Worm (Caenorhabditis elegans) whole organism, L1 larva: Measurements from ENCODE around the gene sdz-27.

Experiments used
- C34B4.2 ChIP-seq: sonication (generic microtip); optimal IDR thresholded peaks from 2 replicates; lab custom pipeline; 2017; ENCODE audit warnings: mild to moderate bottlenecking, missing genetic modification characterization, missing compliant biosample characterization
- F16B12.6 ChIP-seq: fragments of 150-350 bp; optimal IDR thresholded peaks from 2 replicates; lab custom pipeline; 2014; ENCODE audit warnings: missing biosample characterization, missing genetic modification characterization
- alr-1 ChIP-seq: fragments of 200-800 bp; sonication (Bioruptor generic); optimal IDR thresholded peaks from 2 replicates; lab custom pipeline; 2018; ENCODE audit warnings: borderline replicate concordance, mild to moderate bottlenecking, missing genetic modification characterization, missing compliant biosample characterization
- ama-1 ChIP-seq: fragments of 150-350 bp; optimal IDR thresholded peaks from 2 replicates; lab custom pipeline; 2014
- blmp-1 ChIP-seq: fragments of 150-350 bp; optimal IDR thresholded peaks from 2 replicates; lab custom pipeline; 2014; ENCODE audit warnings: missing biosample characterization, missing genetic modification characterization
- ceh-63 ChIP-seq: fragments of 200-800 bp; sonication (Bioruptor generic); optimal IDR thresholded peaks from 2 replicates; lab custom pipeline; 2018; ENCODE audit warnings: mild to moderate bottlenecking, missing genetic modification characterization, missing compliant biosample characterization
- ceh-8 ChIP-seq: fragments of 200-800 bp; sonication (Bioruptor generic); optimal IDR thresholded peaks from 2 replicates; lab custom pipeline; 2018; ENCODE audit warnings: mild to moderate bottlenecking, missing genetic modification characterization, moderate library complexity, missing compliant biosample characterization
- ceh-82 ChIP-seq, 3 experiments: fragments of 150-350 bp in 1 of 3; sonication (generic microtip) in 2 of 3; optimal IDR thresholded peaks; 2 replicates each; lab custom pipeline; 2014 to 2017; ENCODE audit warnings: missing biosample characterization in 3 of 3, missing genetic modification characterization in 3 of 3
- ceh-88 ChIP-seq: fragments of 200-800 bp; sonication (Bioruptor generic); IDR thresholded peaks from 2 replicates; pipeline ENCODE4 v1.3.6; 2022; ENCODE audit warnings: missing genetic modification characterization, missing compliant biosample characterization
- ceh-90 ChIP-seq: sonication (generic microtip); optimal IDR thresholded peaks from 2 replicates; lab custom pipeline; 2016; ENCODE audit warnings: missing genetic modification characterization, missing compliant biosample characterization
- dpl-1 ChIP-seq, 3 experiments: fragments of 150-350 bp in 2 of 3; sonication (generic microtip) in 1 of 3; optimal IDR thresholded peaks; 2 replicates each; lab custom pipeline; 2014 to 2017; ENCODE audit warnings: missing biosample characterization in 3 of 3, missing genetic modification characterization in 3 of 3, missing genetic modification reagents in 3 of 3
- dsc-1 ChIP-seq: sonication (generic microtip); optimal IDR thresholded peaks from 2 replicates; lab custom pipeline; 2016; ENCODE audit warnings: mild to moderate bottlenecking, missing genetic modification characterization, missing compliant biosample characterization
- efl-1 ChIP-seq, 4 experiments: fragments of 150-350 bp; optimal IDR thresholded peaks in 3 of 4; peaks in 1 of 4; 1 replicate in 1 of 4; 2 replicates in 3 of 4; lab custom pipeline; 2014; ENCODE audit warnings: missing biosample characterization in 2 of 4, missing genetic modification characterization in 2 of 4, missing genetic modification reagents in 2 of 4
- efl-3 ChIP-seq: fragments of 200-800 bp; sonication (Bioruptor generic); optimal IDR thresholded peaks from 2 replicates; lab custom pipeline; 2018; ENCODE audit warnings: mild to moderate bottlenecking, missing genetic modification characterization, missing compliant biosample characterization
- egl-13 ChIP-seq: sonication (generic microtip); optimal IDR thresholded peaks from 2 replicates; lab custom pipeline; 2016; ENCODE audit warnings: missing genotype, missing genetic modification reagents, missing genetic modification characterization, missing compliant biosample characterization
- elt-3 ChIP-seq, 6 experiments: fragments of 150-350 bp in 1 of 6; sonication (generic microtip); optimal IDR thresholded peaks; 2 replicates each; lab custom pipeline; 2017 to 2018; ENCODE audit warnings: missing biosample characterization in 6 of 6, missing genetic modification characterization in 6 of 6, inconsistent platforms in 1 of 6
- fkh-4 ChIP-seq: sonication (generic microtip); optimal IDR thresholded peaks from 2 replicates; lab custom pipeline; 2016; ENCODE audit warnings: missing compliant biosample characterization, missing genetic modification characterization, borderline replicate concordance
- fos-1 ChIP-seq: fragments of 150-350 bp; optimal IDR thresholded peaks from 2 replicates; lab custom pipeline; 2014; ENCODE audit warnings: missing biosample characterization, missing genetic modification characterization
- grh-1 ChIP-seq: fragments of 200-800 bp; sonication (Bioruptor generic); IDR thresholded peaks from 2 replicates; pipeline ENCODE4 v1.3.6; 2022; ENCODE audit warnings: missing genetic modification reagents, missing genetic modification characterization, missing compliant biosample characterization
- hpl-2 ChIP-seq: fragments of 150-350 bp; optimal IDR thresholded peaks from 2 replicates; lab custom pipeline; 2014; ENCODE audit warnings: missing biosample characterization, missing genetic modification reagents, missing genetic modification characterization
- isw-1 ChIP-seq: fragments of 200-800 bp; sonication (Bioruptor generic); IDR thresholded peaks from 2 replicates; pipeline ENCODE4 v1.3.6; 2022; ENCODE audit warnings: missing genetic modification characterization, missing compliant biosample characterization
- lin-13 ChIP-seq: fragments of 150-350 bp; optimal IDR thresholded peaks from 2 replicates; lab custom pipeline; 2014; ENCODE audit warnings: missing biosample characterization, missing genetic modification reagents, missing genetic modification characterization
- lin-15B ChIP-seq: fragments of 150-350 bp; sonication (generic microtip); optimal IDR thresholded peaks from 3 replicates; lab custom pipeline; 2014; ENCODE audit warnings: missing biosample characterization, missing genetic modification characterization
- lin-35 ChIP-seq, 2 experiments: fragments of 150-350 bp; optimal IDR thresholded peaks; 2 replicates each; lab custom pipeline; 2014; ENCODE audit warnings: missing biosample characterization in 2 of 2, missing genetic modification characterization in 2 of 2, missing genetic modification reagents in 2 of 2
- lin-39 ChIP-seq: fragments of 150-350 bp; optimal IDR thresholded peaks from 2 replicates; lab custom pipeline; 2014; ENCODE audit warnings: missing biosample characterization, missing genetic modification reagents, missing genetic modification characterization
- lsy-2 ChIP-seq, 2 experiments: fragments of 150-350 bp; optimal IDR thresholded peaks; 2 replicates each; lab custom pipeline; 2014; ENCODE audit warnings: missing biosample characterization in 2 of 2, missing genetic modification characterization in 2 of 2
- mdl-1 ChIP-seq, 2 experiments: fragments of 150-350 bp; optimal IDR thresholded peaks; 2 replicates each; lab custom pipeline; 2014 to 2017; ENCODE audit warnings: missing biosample characterization in 2 of 2, missing genetic modification characterization in 2 of 2, inconsistent platforms in 1 of 2
- mef-2 ChIP-seq: fragments of 150-350 bp; optimal IDR thresholded peaks from 2 replicates; lab custom pipeline; 2014; ENCODE audit warnings: missing biosample characterization, missing genetic modification characterization
- mep-1 ChIP-seq: fragments of 150-350 bp; optimal IDR thresholded peaks from 2 replicates; lab custom pipeline; 2014; ENCODE audit warnings: missing biosample characterization, missing genetic modification characterization
- nhr-11 ChIP-seq: fragments of 150-350 bp; optimal IDR thresholded peaks from 2 replicates; lab custom pipeline; 2014; ENCODE audit warnings: missing biosample characterization, missing genetic modification characterization
- nhr-12 ChIP-seq: sonication (generic microtip); optimal IDR thresholded peaks from 2 replicates; lab custom pipeline; 2017; ENCODE audit warnings: missing biosample characterization, missing genetic modification characterization
- nhr-19 ChIP-seq: fragments of 200-800 bp; sonication (Bioruptor generic); conservative IDR thresholded peaks from 2 replicates; pipeline ENCODE4 v1.3.6; 2022; ENCODE audit warnings: missing genetic modification characterization, missing compliant biosample characterization
- nhr-237 ChIP-seq: fragments of 150-350 bp; optimal IDR thresholded peaks from 2 replicates; lab custom pipeline; 2014; ENCODE audit warnings: missing biosample characterization, missing genetic modification characterization
- nhr-47 ChIP-seq: sonication (generic microtip); optimal IDR thresholded peaks from 2 replicates; lab custom pipeline; 2016; ENCODE audit warnings: mild to moderate bottlenecking, missing genetic modification characterization, moderate library complexity, missing compliant biosample characterization
- nhr-71 ChIP-seq: sonication (generic microtip); optimal IDR thresholded peaks from 2 replicates; lab custom pipeline; 2016; ENCODE audit warnings: mild to moderate bottlenecking, missing genetic modification characterization, moderate library complexity, missing compliant biosample characterization
- nhr-77 ChIP-seq: fragments of 150-350 bp; optimal IDR thresholded peaks from 2 replicates; lab custom pipeline; 2014; ENCODE audit warnings: missing biosample characterization, missing genetic modification characterization
- nhr-84 ChIP-seq: sonication (generic microtip); optimal IDR thresholded peaks from 2 replicates; lab custom pipeline; 2017; ENCODE audit warnings: missing biosample characterization, missing genetic modification characterization
- nhr-85 ChIP-seq: sonication (generic microtip); peaks from one replicate; lab custom pipeline; 2016; ENCODE audit warnings: missing genetic modification characterization, inconsistent platforms, missing compliant biosample characterization
- nhr-90 ChIP-seq: sonication (generic microtip); optimal IDR thresholded peaks from 2 replicates; lab custom pipeline; 2016; ENCODE audit warnings: mild to moderate bottlenecking, missing genetic modification characterization, missing compliant biosample characterization; ENCODE audit not compliant: poor library complexity
- rnt-1 ChIP-seq: sonication (generic microtip); optimal IDR thresholded peaks from 2 replicates; lab custom pipeline; 2016; ENCODE audit warnings: mild to moderate bottlenecking, missing genetic modification characterization, moderate library complexity, missing compliant biosample characterization
- skn-1 ChIP-seq: fragments of 150-350 bp; optimal IDR thresholded peaks from 2 replicates; lab custom pipeline; 2014; ENCODE audit warnings: missing biosample characterization, missing genetic modification characterization
- snu-23 ChIP-seq: sonication (generic microtip); optimal IDR thresholded peaks from 2 replicates; lab custom pipeline; 2016; ENCODE audit warnings: missing genetic modification characterization, missing compliant biosample characterization
- swsn-7 ChIP-seq: sonication (generic microtip); optimal IDR thresholded peaks from 2 replicates; lab custom pipeline; 2016; ENCODE audit warnings: missing genetic modification characterization, missing compliant biosample characterization
- unc-130 ChIP-seq: fragments of 150-350 bp; optimal IDR thresholded peaks from 2 replicates; lab custom pipeline; 2017; ENCODE audit warnings: missing biosample characterization, missing genetic modification characterization, inconsistent platforms
- unc-30 ChIP-seq: sonication (generic microtip); optimal IDR thresholded peaks from 2 replicates; lab custom pipeline; 2017; ENCODE audit warnings: missing biosample characterization, missing genetic modification characterization
- unc-62 ChIP-seq: fragments of 150-350 bp; optimal IDR thresholded peaks from 2 replicates; lab custom pipeline; 2014; ENCODE audit warnings: missing biosample characterization, missing genetic modification reagents, missing genetic modification characterization
- unc-86 ChIP-seq: sonication (generic microtip); optimal IDR thresholded peaks from 2 replicates; lab custom pipeline; 2016; ENCODE audit warnings: missing genetic modification characterization, missing compliant biosample characterization
- vab-15 ChIP-seq: sonication (generic microtip); optimal IDR thresholded peaks from 2 replicates; lab custom pipeline; 2017; ENCODE audit warnings: missing genotype, mild to moderate bottlenecking, missing genetic modification characterization, missing compliant biosample characterization
- zip-4 ChIP-seq: fragments of 200-800 bp; sonication (Bioruptor generic); optimal IDR thresholded peaks from 2 replicates; lab custom pipeline; 2018; ENCODE audit warnings: mild to moderate bottlenecking, missing genetic modification characterization, moderate library complexity, missing compliant biosample characterization
- ztf-11 ChIP-seq, 2 experiments: sonication (generic microtip); optimal IDR thresholded peaks; 2 replicates each; lab custom pipeline; 2016 to 2017; ENCODE audit warnings: missing genetic modification characterization in 2 of 2, missing biosample characterization in 1 of 2, missing compliant biosample characterization in 1 of 2
- ztf-4 ChIP-seq: fragments of 150-350 bp; optimal IDR thresholded peaks from 2 replicates; lab custom pipeline; 2014; ENCODE audit warnings: missing biosample characterization, missing genetic modification characterization

The sdz-27 gene

DNA sequence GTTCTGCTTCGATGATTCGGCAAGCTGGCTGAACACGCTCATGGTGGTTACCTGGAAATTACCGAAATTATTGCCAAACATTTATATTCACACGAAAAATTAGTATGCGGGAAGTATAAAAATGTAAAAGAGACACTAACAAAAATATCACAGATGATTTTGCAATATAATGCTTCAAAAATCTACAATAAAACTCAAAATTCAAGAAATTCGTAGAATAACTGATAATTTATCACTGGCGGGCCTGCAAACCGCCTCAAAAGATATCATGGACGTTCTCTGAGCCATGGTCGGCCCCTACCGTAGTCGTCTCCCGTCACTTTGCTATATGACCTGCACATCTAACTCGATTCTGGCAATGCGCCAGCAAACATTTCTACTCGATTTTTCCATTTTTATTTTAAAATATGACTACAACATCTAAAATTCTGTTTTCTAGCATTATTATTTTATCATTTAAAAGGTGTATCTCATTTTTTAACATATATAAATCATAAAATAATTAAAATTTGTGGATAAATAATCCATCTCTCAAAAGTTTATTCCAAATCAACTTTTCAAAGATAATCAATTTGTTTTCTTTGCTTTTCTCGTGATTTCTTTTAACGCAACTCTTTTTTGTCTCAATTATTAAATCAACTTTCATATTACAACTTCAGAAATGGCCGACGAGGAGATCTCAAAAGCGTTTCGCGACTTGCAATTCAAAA lies 37.2 kb upstream of the sdz-27 start, which contains the start of the genes F01G4.6 and pfd-1:
F01G4.6 (minus strand) TSS at position 51 of the 710 bp plus-strand sequence.
pfd-1 (plus strand) TSS at position 660 of the 710 bp plus-strand sequence.
- TF ChIP-seq nhr-12 (tag; lab: Kevin White, UChicago) (no peak), unc-62 (GFP tag; lab: Kevin White, UChicago) (no peak), zip-4 (GFP tag; lab: Kevin White, UChicago) (peak; percentile 83), nhr-237 (peak; percentile 85), efl-3 (GFP tag; lab: Kevin White, UChicago) (no peak), C34B4.2 (peak; percentile 53), ama-1 (lab: Kevin White, UChicago) (peak; percentile 46), lin-39 (tag; lab: Kevin White, UChicago) (peak; percentile 58), fos-1 (peak; percentile 88), F16B12.6 (peak; percentile 73), mef-2 (peak; percentile 53), mep-1 (tag; lab: Kevin White, UChicago) (peak; percentile 92), ceh-63 (GFP tag; lab: Kevin White, UChicago) (no peak), dsc-1 (tag; lab: Kevin White, UChicago) (peak; percentile 98), egl-13 (tag; lab: Kevin White, UChicago) (peak; percentile 89), nhr-47 (tag; lab: Kevin White, UChicago) (peak; percentile 96), blmp-1 (tag; lab: Kevin White, UChicago) (peak; percentile 88), lin-15B (tag; lab: Kevin White, UChicago) (peak; percentile 86), grh-1 (GFP tag; lab: Robert Waterston, UW) (peak; percentile 84), nhr-77 (tag; lab: Kevin White, UChicago) (peak; percentile 92), ceh-82 (tag; optimal IDR thresholded peaks at IDR 0.05; lab: Kevin White, UChicago) (peak; percentile 95 to 97 (median 97)), unc-30 (tag; lab: Kevin White, UChicago) (no peak), rnt-1 (tag; lab: Kevin White, UChicago) (peak; percentile 93), nhr-71 (tag; lab: Kevin White, UChicago) (peak; percentile 97), ceh-88 (peak; percentile 91), ceh-8 (GFP tag; lab: Kevin White, UChicago) (peak; percentile 88), nhr-19 (peak; percentile 100), skn-1 (tag; lab: Kevin White, UChicago) (peak; percentile 88), lin-35 (GFP tag; optimal IDR thresholded peaks at IDR 0.05; lab: Kevin White, UChicago) (peak; percentile 87 to 91), vab-15 (tag; lab: Kevin White, UChicago) (peak; percentile 83), nhr-84 (no peak), fkh-4 (tag; lab: Kevin White, UChicago) (peak; percentile 64), hpl-2 (GFP tag; lab: Kevin White, UChicago) (peak; percentile 51), lsy-2 (tag; optimal IDR thresholded peaks at IDR 0.05; lab: Kevin White, UChicago) (peak; percentile 99), lin-13 (GFP tag; lab: Kevin White, UChicago) (peak; percentile 93), elt-3 (tag; optimal IDR thresholded peaks at IDR 0.05; lab: Kevin White, UChicago) (peak; percentile 23 to 94 (median 83)), unc-86 (tag; lab: Kevin White, UChicago) (peak; percentile 86), nhr-11 (tag; lab: Kevin White, UChicago) (peak; percentile 90), snu-23 (GFP tag; lab: Kevin White, UChicago) (peak; percentile 97), ceh-90 (no peak), isw-1 (peak; percentile 95), ztf-11 (tag; optimal IDR thresholded peaks at IDR 0.05; lab: Kevin White, UChicago) (peak in 1 of 2 experiments; percentile 81), swsn-7 (tag; lab: Kevin White, UChicago) (peak; percentile 95), mdl-1 (tag; optimal IDR thresholded peaks at IDR 0.05; lab: Kevin White, UChicago) (peak in 1 of 2 experiments; percentile 82), efl-1 (optimal IDR thresholded peaks at IDR 0.05; lab: Kevin White, UChicago) (peak; percentile 89 to 92), efl-1 (GFP tag; optimal IDR thresholded peaks at IDR 0.05 in 1 of 2; lab: Kevin White, UChicago) (peak; percentile 81 to 98), unc-130 (tag; lab: Kevin White, UChicago) (peak; percentile 99), dpl-1 (GFP tag; optimal IDR thresholded peaks at IDR 0.05; lab: Kevin White, UChicago) (peak; percentile 83 to 86 (median 86)), nhr-90 (tag; lab: Kevin White, UChicago) (peak; percentile 92), ztf-4 (tag; lab: Kevin White, UChicago) (peak; percentile 89), nhr-85 (tag; lab: Kevin White, UChicago) (peak; percentile 96), alr-1 (tag; lab: Kevin White, UChicago) (no peak)
